Fruit fly (Drosophila melanogaster) whole organism, wandering third instar larva: ENCODE data around the gene CG12661.

Experiments used
- CG9705 ChIP-seq: fragments of 200-800 bp; sonication (Bioruptor generic); optimal IDR thresholded peaks from 2 replicates; lab custom pipeline; 2018; ENCODE audit warnings: missing biosample characterization, mild to moderate bottlenecking, missing genetic modification characterization
- Dif ChIP-seq: fragments of 200-275, 200-300 bp; sonication (Bioruptor generic); optimal IDR thresholded peaks from 2 replicates; lab custom pipeline; 2018; ENCODE audit warnings: missing biosample characterization, missing genetic modification characterization; ENCODE audit not compliant: partially characterized antibody
- GATAd ChIP-seq: sonication (Bioruptor generic); optimal IDR thresholded peaks from 2 replicates; lab custom pipeline; 2016; ENCODE audit warnings: missing biosample characterization, missing genetic modification characterization
- Myc ChIP-seq: fragments of >200 bp; optimal IDR thresholded peaks from 2 replicates; lab custom pipeline; 2017
- Rel ChIP-seq, 2 experiments: fragments of 200-800 bp; sonication (Bioruptor generic) in 1 of 2; optimal IDR thresholded peaks; 2 replicates in 1 of 2; 3 replicates in 1 of 2; lab custom pipeline; 2016 to 2019; ENCODE audit warnings: mild to moderate bottlenecking in 2 of 2, missing biosample characterization in 2 of 2, missing genetic modification characterization in 2 of 2, moderate library complexity in 1 of 2
- br ChIP-seq: fragments of 200-800 bp; sonication (Bioruptor generic); optimal IDR thresholded peaks from 2 replicates; lab custom pipeline; 2016; ENCODE audit warnings: missing biosample characterization, missing genetic modification characterization
- dl ChIP-seq, 2 experiments: fragments of 175-275, 200-275 bp in 1 of 2; fragments of 200-275 bp in 1 of 2; sonication (Bioruptor generic); optimal IDR thresholded peaks; lab custom pipeline; 2018; ENCODE audit warnings: mild to moderate bottlenecking in 2 of 2, missing biosample characterization in 2 of 2, missing genetic modification characterization in 2 of 2, moderate library complexity in 2 of 2; ENCODE audit not compliant: partially characterized antibody in 2 of 2, insufficient read depth in 1 of 2
- ey ChIP-seq: fragments of 200-800 bp; sonication (Bioruptor generic); optimal IDR thresholded peaks from 2 replicates; lab custom pipeline; 2016; ENCODE audit warnings: missing biosample characterization, missing genetic modification characterization
- h ChIP-seq: fragments of 200-800 bp; sonication (Bioruptor generic); optimal IDR thresholded peaks from 3 replicates; lab custom pipeline; 2016; ENCODE audit warnings: missing biosample characterization, mild to moderate bottlenecking, missing genetic modification characterization
- lola ChIP-seq: fragments of >200 bp; optimal IDR thresholded peaks from 2 replicates; lab custom pipeline; 2017; ENCODE audit warnings: missing biosample characterization, missing genetic modification characterization
- pan ChIP-seq: fragments of >200 bp; optimal IDR thresholded peaks from 2 replicates; lab custom pipeline; 2017
- psq ChIP-seq: fragments of 200-800 bp; sonication (Bioruptor generic); optimal IDR thresholded peaks from 3 replicates; lab custom pipeline; 2017; ENCODE audit warnings: missing biosample characterization, mild to moderate bottlenecking, missing genetic modification characterization, moderate library complexity
- tai ChIP-seq: sonication (Bioruptor generic); optimal IDR thresholded peaks from 2 replicates; lab custom pipeline; 2016; ENCODE audit warnings: missing biosample characterization, missing genetic modification characterization
- usp ChIP-seq: fragments of >200 bp; optimal IDR thresholded peaks from 2 replicates; lab custom pipeline; 2017; ENCODE audit warnings: missing biosample characterization, missing genetic modification characterization

- no peak for TF ChIP-seq usp (GFP tag; lab: Kevin White, UChicago)
- no peak for TF ChIP-seq CG9705 (GFP tag; lab: Kevin White, UChicago)
- no peak for TF ChIP-seq Rel (GFP tag; optimal IDR thresholded peaks at IDR 0.05; lab: Kevin White, UChicago)
- no peak for TF ChIP-seq Rel (tag; optimal IDR thresholded peaks at IDR 0.05; lab: Kevin White, UChicago)
- TF ChIP-seq h (GFP tag; lab: Kevin White, UChicago), result no peak
- no peak for TF ChIP-seq br (GFP tag; lab: Kevin White, UChicago)
- no peak for TF ChIP-seq tai (GFP tag; lab: Kevin White, UChicago)
- TF ChIP-seq dl (GFP tag; optimal IDR thresholded peaks at IDR 0.05; lab: Kevin White, UChicago; ENCODE audit: insufficient read depth in 1 of 2, partially characterized antibody in 2 of 2), result no peak
- TF ChIP-seq GATAd (GFP tag; lab: Kevin White, UChicago), result no peak
- no peak for TF ChIP-seq ey (GFP tag; lab: Kevin White, UChicago)
- no peak for TF ChIP-seq pan (lab: Kevin White, UChicago)
- TF ChIP-seq lola (GFP tag; lab: Kevin White, UChicago), result no peak
- TF ChIP-seq Myc (lab: Kevin White, UChicago), result no peak
- no peak for TF ChIP-seq psq (GFP tag; lab: Kevin White, UChicago)
- no peak for TF ChIP-seq Dif
Measured at dm6 chrX:8885177-8885576, 38.3 kb downstream of the CG12661 start.
